Fruit fly (Drosophila melanogaster) whole organism, pupa: Measurements from ENCODE around the gene mRpL30.
A peak's percentile ranks its signal among the peaks of the same experiment; 100 is the strongest.

Experiments used
- CG10348 ChIP-seq: fragments of 200-800 bp; sonication (Bioruptor generic); IDR thresholded peaks from 2 replicates; pipeline ENCODE4 v1.3.6; 2022; ENCODE audit warnings: missing biosample characterization, missing genetic modification characterization
- CG12605 ChIP-seq: fragments of 200-800 bp; sonication (Bioruptor generic); IDR thresholded peaks from 2 replicates; pipeline ENCODE4 v1.3.6; 2022; ENCODE audit warnings: missing biosample characterization, missing genetic modification characterization
- CG13204 ChIP-seq: fragments of 200-800 bp; sonication (Bioruptor generic); optimal IDR thresholded peaks from 2 replicates; lab custom pipeline; 2018; ENCODE audit warnings: missing biosample characterization, mild to moderate bottlenecking, missing genetic modification characterization, moderate library complexity
- CG14655 ChIP-seq: fragments of 200-800 bp; sonication (Bioruptor generic); optimal IDR thresholded peaks from 3 replicates; lab custom pipeline; 2017; ENCODE audit warnings: mild to moderate bottlenecking, missing biosample characterization, missing genetic modification reagents, missing genetic modification characterization
- CG15710 ChIP-seq: fragments of 200-800 bp; sonication (Bioruptor generic); optimal IDR thresholded peaks from 2 replicates; lab custom pipeline; 2018; ENCODE audit warnings: missing biosample characterization, mild to moderate bottlenecking, missing genetic modification characterization, moderate library complexity
- CG17806 ChIP-seq: fragments of 200-800 bp; sonication (Bioruptor generic); optimal IDR thresholded peaks from 2 replicates; lab custom pipeline; 2018; ENCODE audit warnings: missing biosample characterization, mild to moderate bottlenecking, missing genetic modification characterization, moderate library complexity
- CG32121 ChIP-seq: fragments of 200-800 bp; sonication (Bioruptor generic); IDR thresholded peaks from 2 replicates; pipeline ENCODE4 v1.3.6; 2022; ENCODE audit warnings: missing biosample characterization, missing genetic modification characterization
- CG34367 ChIP-seq: fragments of 200-800 bp; sonication (Bioruptor generic); optimal IDR thresholded peaks from 2 replicates; lab custom pipeline; 2018; ENCODE audit warnings: missing biosample characterization, mild to moderate bottlenecking, missing genetic modification characterization
- CG4496 ChIP-seq: fragments of 200-800 bp; sonication (Bioruptor generic); IDR thresholded peaks from 3 replicates; pipeline ENCODE4 v1.3.6; 2022; ENCODE audit warnings: missing biosample characterization, missing genetic modification characterization
- CG8159 ChIP-seq: fragments of 200-800 bp; sonication (Bioruptor generic); optimal IDR thresholded peaks from 3 replicates; lab custom pipeline; 2018; ENCODE audit warnings: missing biosample characterization, mild to moderate bottlenecking, missing genetic modification characterization, moderate library complexity
- CG8301 ChIP-seq: fragments of 200-800 bp; sonication (Bioruptor generic); optimal IDR thresholded peaks from 2 replicates; lab custom pipeline; 2018; ENCODE audit warnings: missing biosample characterization, mild to moderate bottlenecking, missing genetic modification characterization
- CG9948 ChIP-seq: fragments of 200-800 bp; sonication (Bioruptor generic); optimal IDR thresholded peaks from 2 replicates; lab custom pipeline; 2018; ENCODE audit warnings: missing biosample characterization, mild to moderate bottlenecking, missing genetic modification characterization, moderate library complexity
- D1 ChIP-seq: fragments of 200-800 bp; sonication (Bioruptor generic); optimal IDR thresholded peaks from 2 replicates; lab custom pipeline; 2018; ENCODE audit warnings: missing biosample characterization, mild to moderate bottlenecking, missing genetic modification characterization, moderate library complexity
- EcR ChIP-seq: fragments of 200-800 bp; sonication (Bioruptor generic); optimal IDR thresholded peaks from 3 replicates; lab custom pipeline; 2019; ENCODE audit warnings: missing biosample characterization, missing genetic modification characterization, mild to moderate bottlenecking, moderate library complexity, missing genetic modification reagents
- Ets98B ChIP-seq: fragments of 200-800 bp; sonication (Bioruptor generic); IDR thresholded peaks from 2 replicates; pipeline ENCODE4 v1.3.6; 2022; ENCODE audit warnings: missing biosample characterization, missing genetic modification characterization
- Pif1A ChIP-seq: fragments of 200-800 bp; sonication (Bioruptor generic); optimal IDR thresholded peaks from 3 replicates; lab custom pipeline; 2016; ENCODE audit warnings: missing biosample characterization, missing genetic modification characterization
- Pif1B ChIP-seq: fragments of 200-800 bp; sonication (Bioruptor generic); optimal IDR thresholded peaks from 3 replicates; lab custom pipeline; 2016; ENCODE audit warnings: missing biosample characterization, missing genetic modification characterization
- Snoo ChIP-seq: fragments of 200-800 bp; sonication (Bioruptor generic); optimal IDR thresholded peaks from 3 replicates; lab custom pipeline; 2017; ENCODE audit warnings: missing biosample characterization, mild to moderate bottlenecking, missing genetic modification characterization, inconsistent platforms
- fd96Ca ChIP-seq: fragments of 200-800 bp; sonication (Bioruptor generic); IDR thresholded peaks from 3 replicates; pipeline ENCODE4 v1.3.6; 2022; ENCODE audit warnings: missing biosample characterization, missing genetic modification characterization
- gl ChIP-seq: fragments of 200-800 bp; sonication (Bioruptor generic); optimal IDR thresholded peaks from 2 replicates; lab custom pipeline; 2018; ENCODE audit warnings: missing biosample characterization, mild to moderate bottlenecking, missing genetic modification characterization
- rn ChIP-seq: fragments of 200-800 bp; sonication (Bioruptor generic); IDR thresholded peaks from 2 replicates; pipeline ENCODE4 v1.3.6; 2022; ENCODE audit warnings: missing biosample characterization, missing genetic modification characterization

Gene mRpL30

dm6 chrX:4664107-4664506 is 16.4 kb downstream of the mRpL30 start:
- TF ChIP-seq Pif1B (GFP tag; lab: Kevin White, UChicago) (no peak), Snoo (no peak), CG32121 (GFP tag; lab: Robert Waterston, UW) (no peak), EcR (GFP tag; lab: Kevin White, UChicago) (peak; percentile 43), gl (tag; lab: Kevin White, UChicago) (peak; percentile 5), fd96Ca (no peak), CG15710 (peak; percentile 8), D1 (tag; lab: Kevin White, UChicago) (no peak), CG8159 (tag; lab: Kevin White, UChicago) (no peak), CG12605 (GFP tag; lab: Robert Waterston, UW) (no peak), CG10348 (GFP tag; lab: Robert Waterston, UW) (no peak), Pif1A (peak; percentile 1)

DNA sequence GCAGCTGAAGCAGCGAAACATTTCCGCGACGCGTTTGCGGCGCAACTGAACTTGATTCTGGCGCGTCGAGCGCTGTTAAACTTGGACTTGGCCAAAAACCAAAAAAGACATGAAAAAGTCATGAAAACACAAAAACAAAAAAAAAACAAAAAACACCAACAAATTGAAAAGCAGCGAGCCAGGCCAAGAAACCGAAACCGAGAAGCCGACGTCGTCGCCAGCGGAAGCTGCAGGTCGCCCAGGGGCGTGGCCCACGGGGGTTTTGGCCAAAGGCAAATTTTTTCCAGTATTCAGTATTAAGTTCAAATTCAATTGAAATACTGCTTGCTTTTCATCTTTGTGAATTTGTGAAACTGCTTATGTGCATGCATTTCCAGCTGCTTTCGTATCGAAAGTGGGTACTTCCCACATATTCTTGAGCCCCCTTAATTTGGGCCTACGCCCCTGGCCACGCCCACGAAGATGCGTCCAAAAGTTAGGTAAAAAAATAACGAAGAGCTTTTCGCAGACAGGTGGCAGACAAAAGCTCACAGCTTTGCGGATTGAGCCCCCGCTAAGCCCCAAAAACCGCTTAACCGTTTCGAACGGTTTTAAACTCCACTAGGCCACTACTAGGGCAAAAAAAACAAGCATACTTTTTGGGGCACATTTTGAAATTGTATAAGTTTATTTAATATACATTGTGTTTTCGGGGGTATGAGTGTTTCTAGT is 19.1 kb downstream of the mRpL30 start, which contains the start of gene CG3009:
Gene CG3009 (minus strand): TSS at position 51 of the 711 bp plus-strand sequence.
- peak; percentile 94 for TF ChIP-seq CG13204 (GFP tag; lab: Kevin White, UChicago)
- peak; percentile 68 for TF ChIP-seq EcR (GFP tag; lab: Kevin White, UChicago)
- peak; percentile 85 for TF ChIP-seq gl (tag; lab: Kevin White, UChicago)
- TF ChIP-seq Ets98B (GFP tag; lab: Robert Waterston, UW): peak; percentile 98
- TF ChIP-seq D1 (tag; lab: Kevin White, UChicago): peak; percentile 91
- peak; percentile 95 for TF ChIP-seq CG14655 (GFP tag; lab: Kevin White, UChicago)
- TF ChIP-seq CG8301: peak; percentile 94
- TF ChIP-seq rn (GFP tag; lab: Robert Waterston, UW): peak; percentile 92
- TF ChIP-seq Pif1A: peak; percentile 98
- peak; percentile 98 for TF ChIP-seq Snoo
- peak; percentile 98 for TF ChIP-seq CG32121 (GFP tag; lab: Robert Waterston, UW)
- TF ChIP-seq Pif1B (GFP tag; lab: Kevin White, UChicago): peak; percentile 95
- peak; percentile 98 for TF ChIP-seq CG4496 (GFP tag; lab: Robert Waterston, UW)
- peak; percentile 95 for TF ChIP-seq CG10348 (GFP tag; lab: Robert Waterston, UW)
- TF ChIP-seq CG17806 (tag; lab: Kevin White, UChicago): peak; percentile 93
- peak; percentile 98 for TF ChIP-seq fd96Ca
- TF ChIP-seq CG34367 (tag; lab: Kevin White, UChicago): peak; percentile 93
- peak; percentile 94 for TF ChIP-seq CG9948 (tag; lab: Kevin White, UChicago)
- TF ChIP-seq CG15710: peak; percentile 96
- peak; percentile 94 for TF ChIP-seq CG8159 (tag; lab: Kevin White, UChicago)
- TF ChIP-seq CG12605 (GFP tag; lab: Robert Waterston, UW): peak; percentile 96

DNA sequence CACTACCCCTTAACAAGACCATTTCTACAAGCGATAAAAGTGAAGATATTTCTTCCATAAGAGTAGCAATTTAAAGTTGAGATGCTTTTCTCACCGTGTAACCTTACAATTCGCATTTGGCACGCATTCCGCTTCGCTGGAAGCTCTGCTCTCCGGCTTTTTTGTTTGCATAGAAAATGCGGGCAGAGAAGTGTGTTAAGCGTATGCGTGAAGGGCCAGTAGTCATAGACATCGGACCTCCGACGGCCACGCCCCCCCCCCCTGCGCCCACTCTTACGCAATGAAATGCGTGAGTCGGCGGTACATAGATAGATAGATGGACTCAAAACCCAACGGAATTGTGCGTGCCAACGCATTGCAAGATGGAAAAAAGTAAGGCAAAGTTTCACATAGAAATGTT is 21.8 kb downstream of the mRpL30 start:
- no peak for TF ChIP-seq CG32121 (GFP tag; lab: Robert Waterston, UW)
- peak; percentile 10; the same call in 1 of the 2 replicates for TF ChIP-seq Ets98B (GFP tag; lab: Robert Waterston, UW)
- 0 out of 3 replicates have a peak, but pooled peaks have one; percentile 10 for TF ChIP-seq fd96Ca
- TF ChIP-seq gl (tag; lab: Kevin White, UChicago): no peak
- no peak for TF ChIP-seq CG13204 (GFP tag; lab: Kevin White, UChicago)
- no peak for TF ChIP-seq rn (GFP tag; lab: Robert Waterston, UW)
- TF ChIP-seq D1 (tag; lab: Kevin White, UChicago): no peak
- no peak for TF ChIP-seq CG10348 (GFP tag; lab: Robert Waterston, UW)
- no peak for TF ChIP-seq Pif1A
- TF ChIP-seq, all 21 proteins: peak for 2

dm6 chrX:4671194-4671626 is 23.5 kb downstream of the mRpL30 start:
- TF ChIP-seq CG15710: no peak
- TF ChIP-seq CG10348 (GFP tag; lab: Robert Waterston, UW): no peak
- TF ChIP-seq EcR (GFP tag; lab: Kevin White, UChicago): peak; percentile 53
- TF ChIP-seq Pif1A: peak; percentile 17
- TF ChIP-seq CG32121 (GFP tag; lab: Robert Waterston, UW): no peak
- TF ChIP-seq gl (tag; lab: Kevin White, UChicago): peak; percentile 18
- TF ChIP-seq rn (GFP tag; lab: Robert Waterston, UW): no peak
- peak; percentile 22 for TF ChIP-seq CG8159 (tag; lab: Kevin White, UChicago)
- no peak for TF ChIP-seq Pif1B (GFP tag; lab: Kevin White, UChicago)

- TF ChIP-seq CG14655 (GFP tag; lab: Kevin White, UChicago) (no peak), Snoo (no peak), gl (tag; lab: Kevin White, UChicago) (no peak), CG4496 (GFP tag; lab: Robert Waterston, UW) (no peak), D1 (tag; lab: Kevin White, UChicago) (no peak), CG9948 (tag; lab: Kevin White, UChicago) (no peak), CG10348 (GFP tag; lab: Robert Waterston, UW) (no peak), rn (GFP tag; lab: Robert Waterston, UW) (no peak), fd96Ca (no peak), Pif1B (GFP tag; lab: Kevin White, UChicago) (no peak), CG8159 (tag; lab: Kevin White, UChicago) (no peak), CG8301 (no peak), CG12605 (GFP tag; lab: Robert Waterston, UW) (no peak), CG13204 (GFP tag; lab: Kevin White, UChicago) (no peak), Ets98B (GFP tag; lab: Robert Waterston, UW) (no peak), CG15710 (no peak), CG17806 (tag; lab: Kevin White, UChicago) (no peak)
Observed at dm6 chrX:4675054-4675453, 27.4 kb downstream of the mRpL30 start.
